Fruit fly (Drosophila melanogaster): ENCODE data around the gene vnd.

Gene vnd

dm6 chrX:597057-597456 lies 15.1 kb downstream of the vnd start:
- no peak for TF ChIP-seq CG6792 (GFP tag; optimal IDR thresholded peaks at IDR 0.05)
- TF ChIP-seq CG6276 (GFP tag; optimal IDR thresholded peaks at IDR 0.05) = no peak
- TF ChIP-seq salr (GFP tag; optimal IDR thresholded peaks at IDR 0.05) = no peak
- TF ChIP-seq CG15336 (GFP tag; IDR thresholded peaks at IDR 0.05) = no peak
- TF ChIP-seq CG7368 (GFP tag; optimal IDR thresholded peaks at IDR 0.05) = no peak
- no peak for TF ChIP-seq Hr39 (GFP tag; optimal IDR thresholded peaks at IDR 0.05)
- TF ChIP-seq CG34406 (GFP tag; optimal IDR thresholded peaks at IDR 0.05) = no peak

DNA sequence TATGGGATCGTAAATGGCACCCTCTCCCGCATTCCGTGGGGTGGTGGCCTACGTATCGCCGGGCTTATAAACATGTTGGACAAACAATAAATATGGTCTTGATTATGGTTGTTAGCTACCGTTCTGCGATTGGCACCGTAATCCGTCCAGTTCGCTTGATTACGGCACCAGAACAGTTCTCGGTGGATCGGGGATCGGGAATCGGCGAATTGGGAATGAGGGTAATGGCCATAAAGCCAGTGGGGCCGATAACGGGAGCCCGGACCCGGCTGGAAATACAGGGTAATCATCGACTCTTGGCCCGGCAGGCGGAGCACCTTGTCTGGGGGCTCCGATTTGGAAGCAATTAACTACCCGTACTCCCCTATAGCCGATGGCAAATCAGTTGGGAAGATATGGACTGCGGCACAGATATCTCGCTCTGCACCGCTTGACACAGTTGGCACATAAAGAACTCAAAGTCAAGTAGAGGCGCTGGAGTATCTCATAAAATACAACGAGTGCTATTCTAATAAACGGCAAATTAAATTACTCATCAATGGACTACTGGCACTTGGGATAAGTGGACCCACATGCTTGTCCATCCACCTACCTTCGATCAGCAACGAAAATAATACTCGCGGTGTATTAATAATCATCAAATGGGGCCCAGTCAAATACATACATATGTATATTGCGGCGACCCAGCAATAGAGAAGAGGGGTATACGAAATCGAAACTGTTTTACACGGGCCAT lies 16.6 kb downstream of the vnd start:
- TF ChIP-seq CG6163 (GFP tag; IDR thresholded peaks at IDR 0.05) (0 out of 3 replicates have a peak, but pooled peaks have one; percentile 16), Smox (GFP tag; optimal IDR thresholded peaks at IDR 0.05) (no peak), CG6276 (GFP tag; optimal IDR thresholded peaks at IDR 0.05) (no peak), esn (GFP tag; optimal IDR thresholded peaks at IDR 0.05) (no peak), vri (GFP tag; optimal IDR thresholded peaks at IDR 0.05) (peak; percentile 94)

DNA sequence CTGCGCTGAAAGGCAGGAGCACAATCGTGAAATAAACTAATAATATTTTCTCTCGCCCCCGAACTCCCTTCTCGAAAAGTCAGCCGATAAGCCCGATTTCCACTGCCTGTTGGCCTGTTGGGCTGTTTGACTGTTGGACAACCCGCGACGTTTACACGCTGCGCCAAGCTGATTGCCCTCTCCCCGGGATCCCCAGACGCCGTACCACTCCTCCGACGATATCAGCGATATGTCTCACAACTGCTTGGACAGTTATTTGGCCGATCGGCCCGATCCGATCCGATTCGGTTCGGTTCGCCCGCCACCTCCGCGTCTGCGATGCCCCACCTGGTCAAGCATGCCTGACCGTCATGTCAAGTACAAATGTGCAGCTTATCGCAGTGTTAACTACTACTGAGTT lies 17.8 kb downstream of the vnd start:
- TF ChIP-seq spab (GFP tag; optimal IDR thresholded peaks at IDR 0.05) (no peak), Eip75B (GFP tag; optimal IDR thresholded peaks at IDR 0.05) (no peak), CG3919 (GFP tag; optimal IDR thresholded peaks at IDR 0.05) (no peak), svp (GFP tag) (peak; percentile 78), OdsH (GFP tag; optimal IDR thresholded peaks at IDR 0.05) (no peak), vri (GFP tag; optimal IDR thresholded peaks at IDR 0.05) (peak; percentile 52), CG11762 (GFP tag; optimal IDR thresholded peaks at IDR 0.05; ENCODE audit: insufficient read depth) (no peak), Ets21C (GFP tag; optimal IDR thresholded peaks at IDR 0.05) (no peak)

DNA sequence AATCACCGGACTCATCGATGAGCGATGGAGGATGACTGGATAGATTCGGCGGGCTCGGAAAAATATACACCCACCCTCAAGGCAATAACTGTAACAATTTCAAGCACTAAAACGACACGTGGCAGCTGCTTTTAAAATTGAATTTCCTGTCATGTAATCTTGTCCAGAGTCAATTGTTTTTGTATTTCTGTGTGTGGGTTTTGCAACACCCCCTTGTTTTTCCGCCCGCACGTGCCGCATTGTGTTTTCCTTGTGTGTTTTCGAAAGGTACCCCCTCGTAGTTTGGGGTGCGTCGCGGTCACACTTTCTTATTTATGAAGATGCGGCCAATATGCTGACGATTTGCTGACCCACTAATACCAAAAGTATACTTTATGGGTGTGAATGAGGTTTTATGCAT lies 20.1 kb downstream of the vnd start:
- TF ChIP-seq ss (GFP tag; optimal IDR thresholded peaks at IDR 0.05) (no peak), vri (GFP tag; optimal IDR thresholded peaks at IDR 0.05) (no peak), Hr38 (GFP tag; optimal IDR thresholded peaks at IDR 0.05) (no peak), fd85E (GFP tag; optimal IDR thresholded peaks at IDR 0.05) (no peak), net (GFP tag; optimal IDR thresholded peaks at IDR 0.05) (no peak), esn (GFP tag; optimal IDR thresholded peaks at IDR 0.05) (no peak), spab (GFP tag; optimal IDR thresholded peaks at IDR 0.05) (no peak), Eip93F (GFP tag; optimal IDR thresholded peaks at IDR 0.05) (no peak), CG8632 (GFP tag; optimal IDR thresholded peaks at IDR 0.05) (no peak), CG11902 (GFP tag; optimal IDR thresholded peaks at IDR 0.05) (no peak), Blimp-1 (GFP tag; optimal IDR thresholded peaks at IDR 0.05) (no peak), Eip75B (GFP tag; optimal IDR thresholded peaks at IDR 0.05) (no peak), CG4318 (GFP tag; optimal IDR thresholded peaks at IDR 0.05) (no peak), CG9139 (GFP tag; optimal IDR thresholded peaks at IDR 0.05) (no peak), CG7368 (GFP tag; optimal IDR thresholded peaks at IDR 0.05) (no peak), CG3919 (GFP tag; optimal IDR thresholded peaks at IDR 0.05) (no peak)

DNA sequence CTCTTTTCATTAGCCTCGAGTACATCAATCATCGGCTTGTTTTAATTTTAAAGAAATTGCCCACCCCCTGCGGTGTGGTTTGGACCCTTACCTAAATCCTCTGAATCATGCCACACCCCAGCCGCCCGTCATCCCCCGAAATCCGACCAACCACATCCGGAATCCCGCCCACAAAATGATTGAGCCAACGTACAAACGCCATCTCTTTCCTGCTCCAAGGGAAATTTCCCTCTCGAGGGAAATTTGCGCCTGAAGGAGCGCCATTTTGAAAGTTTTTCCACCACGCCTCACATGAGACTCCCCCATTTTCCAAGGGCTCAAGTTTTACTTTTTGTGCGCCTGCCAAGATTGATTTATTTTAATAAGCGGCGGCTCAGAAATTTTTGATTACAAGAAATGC lies 28.1 kb downstream of the vnd start:
- TF ChIP-seq CG10631 (GFP tag; optimal IDR thresholded peaks at IDR 0.05) = no peak
- TF ChIP-seq cyc (GFP tag; optimal IDR thresholded peaks at IDR 0.05) = no peak
- TF ChIP-seq fd85E (GFP tag; optimal IDR thresholded peaks at IDR 0.05) = no peak

All from whole organism, prepupa.